Worm (Caenorhabditis elegans) whole organism, midembryonic: ENCODE measurements around the gene abf-6.

ENCODE experiments used
- flt-1 ChIP-seq: fragments of 200-800 bp; sonication (Bioruptor generic); IDR thresholded peaks from 2 replicates; pipeline ENCODE4 v1.3.6; 2022; ENCODE audit warnings: missing genetic modification characterization, missing compliant biosample characterization
- klf-2 ChIP-seq: fragments of 200-800 bp; sonication (Bioruptor generic); conservative IDR thresholded peaks from 2 replicates; pipeline ENCODE4 v1.3.6; 2022; ENCODE audit warnings: missing genetic modification reagents, missing genetic modification characterization, missing compliant biosample characterization
- ref-1 ChIP-seq: fragments of 200-800 bp; sonication (Bioruptor generic); conservative IDR thresholded peaks from 2 replicates; pipeline ENCODE4 v1.3.6; 2022; ENCODE audit warnings: missing genetic modification reagents, missing genetic modification characterization, missing compliant biosample characterization
- ztf-29 ChIP-seq: fragments of 200-800 bp; sonication (Bioruptor generic); IDR thresholded peaks from 2 replicates; pipeline ENCODE4 v1.3.6; 2022; ENCODE audit warnings: missing genetic modification reagents, missing genetic modification characterization, missing compliant biosample characterization

DNA sequence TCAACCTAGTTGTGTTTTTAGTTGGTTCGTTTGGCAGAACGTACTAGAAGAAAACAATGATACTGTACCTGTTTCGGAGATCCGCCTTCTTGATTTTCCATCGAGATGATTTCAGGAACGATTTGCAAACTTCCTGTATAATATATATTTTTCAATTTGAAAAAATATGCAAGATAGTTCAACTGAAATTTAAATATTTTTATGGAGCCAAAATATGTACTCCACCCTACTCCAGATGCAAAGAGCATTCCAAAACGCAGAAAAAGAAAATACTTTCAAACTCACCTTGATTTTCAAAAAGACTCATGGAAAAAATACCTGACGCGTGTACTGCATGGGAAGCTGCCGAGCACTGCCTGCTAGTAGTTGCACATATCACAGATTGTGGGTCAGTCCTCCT lies 19.6 kb downstream of the abf-6 start, which contains the start of gene gei-3:
- TF ChIP-seq ztf-29 (GFP tag; lab: Robert Waterston, UW) (no peak), flt-1 (no peak), klf-2 (GFP tag; lab: Robert Waterston, UW) (no peak), ref-1 (GFP tag; lab: Robert Waterston, UW) (no peak)
